Worm (Caenorhabditis elegans) whole organism, L3 larva: Measurements from ENCODE around the gene C25A6.1.

Source experiments
- R02D3.7 ChIP-seq: fragments of 150-350 bp; optimal IDR thresholded peaks from 2 replicates; lab custom pipeline; 2014; ENCODE audit warnings: missing biosample characterization, missing genetic modification characterization
- ZK546.5 ChIP-seq: sonication (generic microtip); optimal IDR thresholded peaks from 2 replicates; lab custom pipeline; 2017; ENCODE audit warnings: missing biosample characterization, missing genetic modification characterization
- daf-12 ChIP-seq: fragments of 150-350 bp; optimal IDR thresholded peaks from 2 replicates; lab custom pipeline; 2014; ENCODE audit warnings: missing biosample characterization, missing genetic modification reagents, missing genetic modification characterization
- fos-1 ChIP-seq: fragments of 150-350 bp; optimal IDR thresholded peaks from 2 replicates; lab custom pipeline; 2014; ENCODE audit warnings: missing biosample characterization, missing genetic modification characterization
- nhr-11 ChIP-seq: fragments of 150-350 bp; optimal IDR thresholded peaks from 2 replicates; lab custom pipeline; 2014; ENCODE audit warnings: missing biosample characterization, missing genetic modification characterization
- nhr-77 ChIP-seq: fragments of 150-350 bp; optimal IDR thresholded peaks from 2 replicates; lab custom pipeline; 2014; ENCODE audit warnings: missing biosample characterization, missing genetic modification characterization
- pqm-1 ChIP-seq: fragments of 150-350 bp; optimal IDR thresholded peaks from 2 replicates; lab custom pipeline; 2017; ENCODE audit warnings: missing biosample characterization, missing genetic modification characterization, inconsistent platforms
- tbx-2 ChIP-seq: sonication (generic microtip); optimal IDR thresholded peaks from 2 replicates; lab custom pipeline; 2016; ENCODE audit warnings: mild to moderate bottlenecking, missing genetic modification characterization, missing compliant biosample characterization

- no peak for TF ChIP-seq nhr-77 (tag; lab: Kevin White, UChicago)
- no peak for TF ChIP-seq ZK546.5
- no peak for TF ChIP-seq daf-12
- TF ChIP-seq fos-1: no peak
- no peak for TF ChIP-seq pqm-1 (tag; lab: Kevin White, UChicago)
- TF ChIP-seq nhr-11 (tag; lab: Kevin White, UChicago): no peak
- no peak for TF ChIP-seq R02D3.7
- no peak for TF ChIP-seq tbx-2
Observed at ce11 chrV:5408223-5408622, at the start of gene C25A6.1.
